Fruit fly (Drosophila melanogaster): ENCODE measurements around the gene CG7611.

DNA sequence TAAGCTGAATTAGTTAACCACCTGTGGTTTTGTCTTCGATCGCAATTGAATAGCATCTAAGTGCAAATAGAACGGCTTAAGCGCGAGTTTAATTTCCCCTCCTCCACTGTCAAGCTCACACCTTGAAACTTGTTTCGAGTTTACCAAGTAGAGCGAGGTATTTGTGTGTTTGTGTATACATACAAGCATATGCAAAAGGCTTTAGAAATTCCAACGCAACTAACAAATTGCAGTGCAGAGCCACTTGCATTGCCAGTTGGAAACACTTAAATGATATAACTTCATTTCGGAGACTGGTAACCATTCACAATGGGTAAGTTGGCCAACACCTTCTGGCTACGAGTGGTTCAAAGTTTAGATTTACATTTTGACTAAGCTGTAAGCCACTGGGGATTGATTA is 15.0 kb upstream of the CG7611 start:
- TF ChIP-seq CG11762 (GFP tag; optimal IDR thresholded peaks at IDR 0.05; ENCODE audit: insufficient read depth) = no peak
- TF ChIP-seq Ets21C (GFP tag; optimal IDR thresholded peaks at IDR 0.05) = no peak
- no peak for TF ChIP-seq CG16779 (tag; optimal IDR thresholded peaks at IDR 0.05)
- no peak for TF ChIP-seq CG7368 (GFP tag; optimal IDR thresholded peaks at IDR 0.05)
- no peak for TF ChIP-seq Hr39 (GFP tag; optimal IDR thresholded peaks at IDR 0.05)
- no peak for TF ChIP-seq Hr38 (GFP tag; optimal IDR thresholded peaks at IDR 0.05)
- TF ChIP-seq Sox102F (GFP tag; optimal IDR thresholded peaks at IDR 0.05) = no peak
- no peak for TF ChIP-seq Lpt (GFP tag; optimal IDR thresholded peaks at IDR 0.05)
- no peak for TF ChIP-seq CG4318 (GFP tag; optimal IDR thresholded peaks at IDR 0.05)
- TF ChIP-seq CG6163 (GFP tag; IDR thresholded peaks at IDR 0.05) = no peak
- TF ChIP-seq esn (GFP tag; optimal IDR thresholded peaks at IDR 0.05) = no peak
- no peak for TF ChIP-seq Eip78C (GFP tag)
- no peak for TF ChIP-seq CG9139 (GFP tag; optimal IDR thresholded peaks at IDR 0.05)
